Fruit fly (Drosophila melanogaster): ENCODE data around the gene CG5707.

The CG5707 gene

DNA sequence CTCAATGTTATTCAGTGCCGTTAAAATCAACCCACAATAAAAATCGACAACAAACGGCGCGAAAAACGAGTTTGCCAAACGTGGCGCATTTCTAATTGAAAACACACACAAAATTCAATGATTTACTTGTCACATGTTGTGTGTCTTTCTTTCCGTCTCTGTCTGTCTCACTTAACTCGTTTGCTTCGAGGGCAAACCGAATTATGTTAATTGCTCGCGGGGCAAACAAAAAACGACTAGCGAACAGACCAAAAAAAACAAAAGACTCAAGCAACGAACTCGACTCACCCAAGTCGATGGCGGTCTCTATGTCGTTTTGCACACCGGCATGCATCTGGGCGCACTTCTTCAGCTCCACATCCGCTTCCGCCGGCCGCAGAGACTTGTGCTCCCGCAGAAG, 32.2 kb downstream of the CG5707 start:
- TF ChIP-seq tai (GFP tag; optimal IDR thresholded peaks at IDR 0.05) (no peak), ey (GFP tag; optimal IDR thresholded peaks at IDR 0.05) (no peak), h (GFP tag; optimal IDR thresholded peaks at IDR 0.05) (no peak), N (GFP tag; optimal IDR thresholded peaks at IDR 0.05) (no peak), Jra (GFP tag; optimal IDR thresholded peaks at IDR 0.05) (no peak), Hr83 (GFP tag; optimal IDR thresholded peaks at IDR 0.05; ENCODE audit: poor library complexity, severe bottlenecking) (no peak), GATAd (GFP tag; optimal IDR thresholded peaks at IDR 0.05) (no peak), psq (GFP tag; optimal IDR thresholded peaks at IDR 0.05) (no peak), dmrt93B (GFP tag; optimal IDR thresholded peaks at IDR 0.05) (no peak), dsf (GFP tag; optimal IDR thresholded peaks at IDR 0.05; ENCODE audit: borderline replicate concordance) (no peak), Hr78 (GFP tag; optimal IDR thresholded peaks at IDR 0.05) (no peak), CG32264 (GFP tag; optimal IDR thresholded peaks at IDR 0.05) (no peak), sv (GFP tag; optimal IDR thresholded peaks at IDR 0.05) (no peak), foxo (GFP tag; optimal IDR thresholded peaks at IDR 0.05) (no peak), Mio (GFP tag; optimal IDR thresholded peaks at IDR 0.05) (no peak), HLH106 (tag; optimal IDR thresholded peaks at IDR 0.05) (no peak), CrebA (GFP tag; optimal IDR thresholded peaks at IDR 0.05; ENCODE audit: borderline replicate concordance) (no peak)

DNA sequence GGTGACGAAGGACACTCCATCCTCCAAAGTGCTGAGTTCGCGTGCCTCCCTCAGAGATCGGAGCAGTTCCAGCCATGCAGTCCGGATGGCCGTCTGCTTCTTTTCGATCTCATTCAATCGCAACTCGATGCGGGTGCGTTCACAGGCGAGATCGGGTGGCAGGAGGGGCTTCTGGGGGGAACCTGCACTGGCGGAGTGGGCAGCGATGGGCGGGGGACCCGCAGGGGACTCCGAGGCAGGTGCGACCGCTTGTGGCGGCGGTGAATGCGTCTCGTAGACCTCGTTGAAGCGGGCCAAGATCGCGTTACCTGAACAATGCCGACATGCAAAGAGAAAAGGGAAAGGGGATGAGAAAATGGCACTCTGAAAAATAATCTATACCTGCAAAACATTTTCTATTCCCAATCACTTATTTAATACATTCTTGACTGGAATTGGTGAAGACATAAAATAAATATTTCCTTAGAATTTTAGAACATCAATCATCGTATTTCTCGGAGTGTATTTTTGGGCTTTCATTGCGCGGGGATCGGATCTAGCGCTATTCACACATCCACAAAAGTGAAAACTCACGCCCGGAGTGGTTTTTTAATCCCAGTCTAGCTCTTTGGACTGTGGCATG, 33.2 kb downstream of the CG5707 start:
- TF ChIP-seq Hnf4 (GFP tag; optimal IDR thresholded peaks at IDR 0.05): no peak
- peak; percentile 24 for TF ChIP-seq h (GFP tag; optimal IDR thresholded peaks at IDR 0.05)
- no peak for TF ChIP-seq Vsx2 (GFP tag; optimal IDR thresholded peaks at IDR 0.05; ENCODE audit: partially characterized antibody)
- no peak for TF ChIP-seq Dif (GFP tag; optimal IDR thresholded peaks at IDR 0.05; ENCODE audit: partially characterized antibody)
- TF ChIP-seq tai (GFP tag; optimal IDR thresholded peaks at IDR 0.05): no peak
- peak in 1 of 2 experiments; percentile 9 for TF ChIP-seq foxo (GFP tag; optimal IDR thresholded peaks at IDR 0.05)
- TF ChIP-seq dmrt93B (GFP tag; optimal IDR thresholded peaks at IDR 0.05): no peak

DNA sequence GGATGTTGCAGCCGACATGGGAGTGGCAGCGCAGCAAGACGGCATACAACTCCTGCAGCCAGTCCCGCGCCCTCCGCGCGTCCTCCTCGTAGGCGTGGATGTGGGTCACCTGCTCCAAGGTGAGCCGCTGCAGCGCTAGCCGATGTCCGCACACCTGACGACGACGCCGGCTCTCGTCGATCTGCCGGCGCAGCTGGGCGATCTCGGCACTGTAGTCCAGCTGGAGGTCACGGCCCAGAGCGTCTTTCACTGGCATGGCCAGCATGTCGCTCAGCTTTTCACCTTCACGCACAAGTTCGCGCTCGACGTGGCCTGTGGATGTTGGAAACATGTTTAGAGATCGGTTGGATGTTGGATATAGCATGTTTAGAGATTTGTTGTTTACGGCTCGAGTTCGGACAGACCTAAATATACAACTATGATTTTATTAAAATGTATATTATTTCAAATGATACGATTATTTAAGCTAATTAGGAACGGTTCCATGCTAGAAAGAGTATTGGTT, 34.5 kb downstream of the CG5707 start:
- TF ChIP-seq Hr78 (GFP tag; optimal IDR thresholded peaks at IDR 0.05): no peak
- TF ChIP-seq Hnf4 (GFP tag; optimal IDR thresholded peaks at IDR 0.05): no peak
- TF ChIP-seq h (GFP tag; optimal IDR thresholded peaks at IDR 0.05): no peak
- TF ChIP-seq psq (GFP tag; optimal IDR thresholded peaks at IDR 0.05): no peak
- no peak for TF ChIP-seq tai (GFP tag; optimal IDR thresholded peaks at IDR 0.05)
- no peak for TF ChIP-seq sv (GFP tag; optimal IDR thresholded peaks at IDR 0.05)
- TF ChIP-seq CG9705 (GFP tag; optimal IDR thresholded peaks at IDR 0.05): no peak
- no peak for TF ChIP-seq lola (GFP tag; optimal IDR thresholded peaks at IDR 0.05)
- no peak for TF ChIP-seq Dif (GFP tag; optimal IDR thresholded peaks at IDR 0.05; ENCODE audit: partially characterized antibody)
- no peak for TF ChIP-seq dmrt93B (GFP tag; optimal IDR thresholded peaks at IDR 0.05)
- TF ChIP-seq Abd-B (GFP tag; optimal IDR thresholded peaks at IDR 0.05): no peak
- no peak for TF ChIP-seq pan (optimal IDR thresholded peaks at IDR 0.05)
- TF ChIP-seq rgr (GFP tag; optimal IDR thresholded peaks at IDR 0.05): no peak
- TF ChIP-seq dl (GFP tag; optimal IDR thresholded peaks at IDR 0.05; ENCODE audit: insufficient read depth in 1 of 2, partially characterized antibody in 2 of 2): no peak
- TF ChIP-seq fru (GFP tag; optimal IDR thresholded peaks at IDR 0.05): no peak
- no peak for TF ChIP-seq Mio (GFP tag; optimal IDR thresholded peaks at IDR 0.05)
- no peak for TF ChIP-seq Hr83 (GFP tag; optimal IDR thresholded peaks at IDR 0.05; ENCODE audit: poor library complexity, severe bottlenecking)
- no peak for TF ChIP-seq Jra (GFP tag; optimal IDR thresholded peaks at IDR 0.05)
- no peak for TF ChIP-seq N (GFP tag; optimal IDR thresholded peaks at IDR 0.05)

DNA sequence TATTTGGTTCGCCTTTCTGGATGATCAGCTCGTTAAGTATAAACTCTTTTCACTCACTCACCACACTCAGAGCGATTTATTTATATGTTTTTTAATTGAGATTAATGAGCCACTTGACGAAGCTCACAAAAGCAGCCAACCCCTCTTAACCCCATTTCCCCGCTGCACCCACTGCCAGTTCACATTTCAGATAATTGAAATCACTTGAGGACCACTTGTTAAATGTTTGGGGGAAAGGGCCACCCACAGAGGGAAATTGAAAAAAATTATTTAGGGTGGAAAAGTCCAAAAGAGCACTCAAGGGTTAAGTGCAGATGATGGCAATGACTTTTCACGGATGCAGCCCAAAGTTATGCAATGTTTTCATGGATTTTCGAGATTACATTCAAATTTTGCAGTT, 39.3 kb downstream of the CG5707 start:
- TF ChIP-seq CrebA (GFP tag; optimal IDR thresholded peaks at IDR 0.05; ENCODE audit: borderline replicate concordance) (no peak), pan (optimal IDR thresholded peaks at IDR 0.05) (no peak), Mio (GFP tag; optimal IDR thresholded peaks at IDR 0.05) (no peak), Dfd (GFP tag; optimal IDR thresholded peaks at IDR 0.05) (no peak), sage (GFP tag; optimal IDR thresholded peaks at IDR 0.05) (no peak), tai (GFP tag; optimal IDR thresholded peaks at IDR 0.05) (no peak), OdsH (GFP tag; optimal IDR thresholded peaks at IDR 0.05) (peak; percentile 27), Dif (GFP tag; optimal IDR thresholded peaks at IDR 0.05; ENCODE audit: partially characterized antibody) (no peak), brk (GFP tag; optimal IDR thresholded peaks at IDR 0.05) (no peak), h (GFP tag; optimal IDR thresholded peaks at IDR 0.05) (peak; percentile 23), sv (GFP tag; optimal IDR thresholded peaks at IDR 0.05) (no peak), rgr (GFP tag; optimal IDR thresholded peaks at IDR 0.05) (peak; percentile 49), fru (GFP tag; optimal IDR thresholded peaks at IDR 0.05) (peak; percentile 26), Myc (optimal IDR thresholded peaks at IDR 0.05) (peak; percentile 33), woc (GFP tag; optimal IDR thresholded peaks at IDR 0.05) (no peak)

All from whole organism, wandering third instar larva.